Fruit fly (Drosophila melanogaster) whole organism, embryonic: ENCODE data around the gene CG6295.

Experiments
- CG2202 ChIP-seq: fragments of 200-800 bp; sonication (Bioruptor generic); optimal IDR thresholded peaks from 2 replicates; lab custom pipeline; 2018; ENCODE audit warnings: missing biosample characterization, mild to moderate bottlenecking, missing genetic modification characterization
- sd ChIP-seq: fragments of 200-800 bp; sonication (Bioruptor generic); optimal IDR thresholded peaks from 3 replicates; lab custom pipeline; 2018; ENCODE audit warnings: missing biosample characterization, mild to moderate bottlenecking, missing genetic modification characterization, moderate library complexity

dm6 chr3R:26984437-26984836, 22.4 kb downstream of the CG6295 start:
- TF ChIP-seq CG2202 (tag; lab: Kevin White, UChicago) (no peak), sd (tag; lab: Kevin White, UChicago) (no peak)
